Worm (Caenorhabditis elegans) whole organism, late embryonic: Measurements from ENCODE around the gene dct-12.

Experiments used
- C38D4.7 ChIP-seq: fragments of 200-800 bp; sonication (Bioruptor generic); optimal IDR thresholded peaks from 2 replicates; lab custom pipeline; 2018; ENCODE audit warnings: mild to moderate bottlenecking, missing genetic modification characterization, moderate library complexity, missing compliant biosample characterization
- F13H6.1 ChIP-seq: sonication (generic microtip); optimal IDR thresholded peaks from 2 replicates; lab custom pipeline; 2016; ENCODE audit warnings: missing genetic modification characterization, missing compliant biosample characterization
- K02D7.2 ChIP-seq: sonication (generic microtip); optimal IDR thresholded peaks from 2 replicates; lab custom pipeline; 2017; ENCODE audit warnings: mild to moderate bottlenecking, missing genetic modification characterization, missing compliant biosample characterization
- K09A11.1 ChIP-seq: sonication (generic microtip); optimal IDR thresholded peaks from 2 replicates; lab custom pipeline; 2017; ENCODE audit warnings: antibody characterized with exemption, mild to moderate bottlenecking, missing genetic modification characterization, missing compliant biosample characterization; ENCODE audit not compliant: insufficient read depth
- T23F11.4 ChIP-seq: fragments of 200-800 bp; sonication (Bioruptor generic); optimal IDR thresholded peaks from 2 replicates; lab custom pipeline; 2018; ENCODE audit warnings: mild to moderate bottlenecking, missing genetic modification characterization, missing compliant biosample characterization
- Y22D7AL.16 ChIP-seq: sonication (generic microtip); optimal IDR thresholded peaks from 2 replicates; lab custom pipeline; 2016; ENCODE audit warnings: missing genetic modification characterization, missing compliant biosample characterization
- ahr-1 ChIP-seq: sonication (generic microtip); optimal IDR thresholded peaks from 2 replicates; lab custom pipeline; 2016; ENCODE audit warnings: missing genetic modification characterization, missing compliant biosample characterization
- ama-1 ChIP-seq: fragments of 150-350 bp; optimal IDR thresholded peaks from 2 replicates; lab custom pipeline; 2014
- ceh-14 ChIP-seq: sonication (generic microtip); optimal IDR thresholded peaks from 2 replicates; lab custom pipeline; 2016; ENCODE audit warnings: missing genotype, missing genetic modification characterization, missing compliant biosample characterization
- ceh-24 ChIP-seq: sonication (generic microtip); optimal IDR thresholded peaks from 2 replicates; lab custom pipeline; 2016; ENCODE audit warnings: mild to moderate bottlenecking, missing genetic modification characterization, missing compliant biosample characterization
- ceh-30 ChIP-seq: fragments of 150-350 bp; optimal IDR thresholded peaks from 2 replicates; lab custom pipeline; 2014; ENCODE audit warnings: missing biosample characterization, missing genetic modification characterization
- ceh-31 ChIP-seq: sonication (generic microtip); optimal IDR thresholded peaks from 2 replicates; lab custom pipeline; 2016; ENCODE audit warnings: missing genetic modification characterization, missing compliant biosample characterization
- ceh-34 ChIP-seq: sonication (generic microtip); optimal IDR thresholded peaks from 2 replicates; lab custom pipeline; 2016; ENCODE audit warnings: mild to moderate bottlenecking, missing genetic modification characterization, missing compliant biosample characterization
- ceh-48 ChIP-seq: sonication (generic microtip); optimal IDR thresholded peaks from 2 replicates; lab custom pipeline; 2016; ENCODE audit warnings: missing genetic modification characterization, inconsistent platforms, missing compliant biosample characterization
- ceh-6 ChIP-seq: fragments of 200-800 bp; sonication (Bioruptor generic); optimal IDR thresholded peaks from 2 replicates; lab custom pipeline; 2018; ENCODE audit warnings: mild to moderate bottlenecking, missing genetic modification characterization, missing compliant biosample characterization
- dmd-4 ChIP-seq: sonication (generic microtip); optimal IDR thresholded peaks from 2 replicates; lab custom pipeline; 2016; ENCODE audit warnings: borderline replicate concordance, missing genetic modification characterization, missing compliant biosample characterization
- dve-1 ChIP-seq: sonication (generic microtip); optimal IDR thresholded peaks from 2 replicates; lab custom pipeline; 2017; ENCODE audit warnings: antibody characterized with exemption, mild to moderate bottlenecking, missing genetic modification characterization, missing compliant biosample characterization
- elt-4 ChIP-seq: sonication (generic microtip); optimal IDR thresholded peaks from 2 replicates; lab custom pipeline; 2016; ENCODE audit warnings: missing genetic modification characterization, missing compliant biosample characterization
- eyg-1 ChIP-seq: sonication (generic microtip); optimal IDR thresholded peaks from 2 replicates; lab custom pipeline; 2016; ENCODE audit warnings: missing genotype, missing genetic modification characterization, missing compliant biosample characterization
- fkh-6 ChIP-seq: sonication (generic microtip); optimal IDR thresholded peaks from 2 replicates; lab custom pipeline; 2016; ENCODE audit warnings: missing genetic modification characterization, missing compliant biosample characterization
- gmeb-2 ChIP-seq: sonication (generic microtip); optimal IDR thresholded peaks from 2 replicates; lab custom pipeline; 2016; ENCODE audit warnings: missing genetic modification characterization, inconsistent platforms, missing compliant biosample characterization
- hlh-30 ChIP-seq: sonication (generic microtip); optimal IDR thresholded peaks from 2 replicates; lab custom pipeline; 2017; ENCODE audit warnings: antibody characterized with exemption, missing genetic modification characterization, missing compliant biosample characterization; ENCODE audit not compliant: insufficient read depth
- hlh-6 ChIP-seq: sonication (generic microtip); optimal IDR thresholded peaks from 2 replicates; lab custom pipeline; 2016; ENCODE audit warnings: missing genotype, missing genetic modification characterization, missing compliant biosample characterization
- madf-2 ChIP-seq: sonication (generic microtip); optimal IDR thresholded peaks from 2 replicates; lab custom pipeline; 2017; ENCODE audit warnings: missing genetic modification characterization, missing compliant biosample characterization
- nfya-1 ChIP-seq: sonication (generic microtip); optimal IDR thresholded peaks from 2 replicates; lab custom pipeline; 2017; ENCODE audit warnings: missing genetic modification characterization, mild to moderate bottlenecking, missing compliant biosample characterization, antibody characterized with exemption, moderate library complexity
- npax-4 ChIP-seq: sonication (generic microtip); optimal IDR thresholded peaks from 2 replicates; lab custom pipeline; 2016; ENCODE audit warnings: missing genetic modification characterization, missing compliant biosample characterization
- odd-2 ChIP-seq: sonication (generic microtip); optimal IDR thresholded peaks from 2 replicates; lab custom pipeline; 2017; ENCODE audit warnings: antibody characterized with exemption, mild to moderate bottlenecking, missing genetic modification characterization, missing compliant biosample characterization
- pat-9 ChIP-seq: fragments of 200-800 bp; sonication (Bioruptor generic); optimal IDR thresholded peaks from 2 replicates; lab custom pipeline; 2018; ENCODE audit warnings: mild to moderate bottlenecking, missing genetic modification characterization, moderate library complexity, missing compliant biosample characterization
- pax-1 ChIP-seq: fragments of 150-350 bp; optimal IDR thresholded peaks from 2 replicates; lab custom pipeline; 2014; ENCODE audit warnings: missing biosample characterization, missing genetic modification characterization
- pha-2 ChIP-seq: sonication (generic microtip); optimal IDR thresholded peaks from 2 replicates; lab custom pipeline; 2017; ENCODE audit warnings: mild to moderate bottlenecking, missing genetic modification characterization, missing compliant biosample characterization
- pros-1 ChIP-seq: fragments of 150-350 bp; optimal IDR thresholded peaks from 2 replicates; lab custom pipeline; 2014; ENCODE audit warnings: missing biosample characterization, missing genetic modification reagents, missing genetic modification characterization
- ref-2 ChIP-seq: sonication (generic microtip); optimal IDR thresholded peaks from 2 replicates; lab custom pipeline; 2016; ENCODE audit warnings: missing genetic modification characterization, missing compliant biosample characterization
- rnt-1 ChIP-seq: sonication (generic microtip); optimal IDR thresholded peaks from 2 replicates; lab custom pipeline; 2016; ENCODE audit warnings: missing genetic modification characterization, missing compliant biosample characterization
- sdc-2 ChIP-seq: sonication (generic microtip); optimal IDR thresholded peaks from 2 replicates; lab custom pipeline; 2016; ENCODE audit warnings: missing genotype, missing genetic modification characterization, missing compliant biosample characterization
- syd-9 ChIP-seq: sonication (generic microtip); optimal IDR thresholded peaks from 2 replicates; lab custom pipeline; 2016; ENCODE audit warnings: mild to moderate bottlenecking, missing genetic modification characterization, moderate library complexity, missing compliant biosample characterization
- tbx-7 ChIP-seq: sonication (generic microtip); optimal IDR thresholded peaks from 2 replicates; lab custom pipeline; 2016; ENCODE audit warnings: missing genotype, missing genetic modification characterization, missing compliant biosample characterization
- ttx-3 ChIP-seq: sonication (generic microtip); optimal IDR thresholded peaks from 2 replicates; lab custom pipeline; 2016; ENCODE audit warnings: missing genetic modification reagents, missing genetic modification characterization, missing compliant biosample characterization
- unc-3 ChIP-seq, 2 experiments: fragments of 200-800 bp in 1 of 2; sonication (Bioruptor generic) in 1 of 2; sonication (generic microtip) in 1 of 2; conservative IDR thresholded peaks in 1 of 2; optimal IDR thresholded peaks in 1 of 2; 2 replicates each; pipeline versions ENCODE4 v1.3.6 to Lab custom; 2016 to 2022; ENCODE audit warnings: missing compliant biosample characterization in 2 of 2, missing genetic modification characterization in 2 of 2, missing genetic modification reagents in 1 of 2
- unc-42 ChIP-seq: sonication (generic microtip); optimal IDR thresholded peaks from 2 replicates; lab custom pipeline; 2016; ENCODE audit warnings: missing genotype, missing genetic modification characterization, missing compliant biosample characterization
- unc-86 ChIP-seq: sonication (generic microtip); optimal IDR thresholded peaks from 2 replicates; lab custom pipeline; 2016; ENCODE audit warnings: missing genetic modification characterization, missing compliant biosample characterization

The dct-12 gene

DNA sequence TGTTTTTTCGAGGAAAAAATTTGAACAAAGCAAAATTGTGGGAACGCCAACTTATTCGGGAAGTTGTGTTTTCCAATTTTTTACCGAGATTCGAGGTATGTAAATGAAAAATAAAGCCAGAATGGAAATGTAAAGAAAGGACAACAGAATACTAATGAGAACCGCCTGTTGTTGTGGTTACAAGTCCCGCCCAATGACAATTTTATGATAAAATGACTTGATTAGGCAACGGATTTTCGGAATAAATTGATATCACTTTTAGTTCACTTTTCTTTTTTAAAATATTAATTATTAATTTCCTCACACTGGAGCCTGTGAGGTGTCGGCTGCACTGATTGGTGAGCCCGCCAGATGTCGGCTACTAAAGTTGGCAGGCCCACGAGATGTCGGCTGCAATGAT is at the start of gene dct-12:
dct-12 (minus strand) TSS at position 101 of the 400 bp plus-strand sequence.
- TF ChIP-seq madf-2 (tag; lab: Kevin White, UChicago) (no peak), ceh-48 (tag; lab: Kevin White, UChicago) (no peak), ama-1 (lab: Kevin White, UChicago) (no peak), ceh-24 (no peak), elt-4 (tag; lab: Kevin White, UChicago) (no peak), K02D7.2 (tag; lab: Kevin White, UChicago) (no peak), dve-1 (no peak), ceh-31 (no peak), Y22D7AL.16 (tag; lab: Kevin White, UChicago) (no peak), sdc-2 (tag; lab: Kevin White, UChicago) (no peak)

- TF ChIP-seq odd-2 (tag; lab: Kevin White, UChicago) (no peak), unc-3 (GFP tag; conservative IDR thresholded peaks at IDR 0.05; lab: Robert Waterston, UW) (no peak), unc-3 (tag; optimal IDR thresholded peaks at IDR 0.05; lab: Kevin White, UChicago) (no peak), ref-2 (tag; lab: Kevin White, UChicago) (no peak), K09A11.1 (tag; lab: Kevin White, UChicago) (no peak), ceh-30 (tag; lab: Kevin White, UChicago) (no peak), rnt-1 (no peak), pat-9 (no peak), dve-1 (no peak), pax-1 (tag; lab: Kevin White, UChicago) (no peak), K02D7.2 (tag; lab: Kevin White, UChicago) (no peak), ttx-3 (no peak), ceh-34 (tag; lab: Kevin White, UChicago) (no peak)
Measured at ce11 chrII:12481645-12482044, 49.4 kb upstream of the dct-12 start.

DNA sequence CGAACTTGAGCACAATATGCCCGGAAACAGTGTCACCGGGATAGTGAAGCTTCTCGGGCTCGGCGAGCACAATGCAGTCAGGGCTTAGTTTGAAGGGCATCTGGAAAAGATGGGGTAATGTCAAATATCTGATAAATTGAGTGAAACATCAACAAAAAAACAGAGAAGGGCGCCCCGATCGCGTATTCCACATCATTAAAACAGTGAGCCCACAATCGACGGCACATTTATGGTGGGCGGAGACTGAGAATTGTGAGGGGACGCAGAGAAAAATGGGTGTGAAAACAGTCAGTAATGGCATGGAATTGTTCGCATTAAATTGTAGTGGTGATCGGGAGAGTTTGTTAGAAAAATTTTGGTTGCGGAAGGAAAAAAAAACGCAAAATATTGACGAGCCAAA is 48.6 kb upstream of the dct-12 start, which contains the start of gene arrd-9:
arrd-9 (minus strand) TSS at position 101 of the 400 bp plus-strand sequence.
- TF ChIP-seq unc-86 (tag; lab: Kevin White, UChicago) (no peak), eyg-1 (no peak), F13H6.1 (tag; lab: Kevin White, UChicago) (no peak), npax-4 (tag; lab: Kevin White, UChicago) (no peak), dmd-4 (tag; lab: Kevin White, UChicago) (no peak), ref-2 (tag; lab: Kevin White, UChicago) (no peak), elt-4 (tag; lab: Kevin White, UChicago) (no peak), syd-9 (tag; lab: Kevin White, UChicago) (no peak), pha-2 (tag; lab: Kevin White, UChicago) (no peak), T23F11.4 (no peak), hlh-6 (no peak), ceh-14 (tag; lab: Kevin White, UChicago) (no peak), pat-9 (no peak), tbx-7 (no peak), ceh-6 (no peak)

DNA sequence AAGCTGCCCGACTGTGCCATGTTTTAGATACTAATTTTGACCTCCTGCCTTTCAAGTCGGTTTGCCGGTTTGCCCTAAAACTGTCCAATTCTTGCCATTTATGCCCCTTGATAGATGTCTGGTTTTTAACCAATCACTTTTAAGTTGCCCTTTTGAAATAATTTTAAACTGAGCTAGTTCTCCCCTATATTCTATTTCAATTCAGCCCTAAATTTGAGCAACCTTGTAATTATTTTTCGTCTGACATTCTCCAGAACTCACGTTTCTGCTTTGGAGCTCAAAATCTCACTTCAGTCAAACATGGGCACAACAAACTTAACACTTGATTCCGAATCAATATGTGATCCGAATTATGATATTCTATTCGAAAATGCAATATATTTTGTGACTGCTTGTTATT is 41.1 kb upstream of the dct-12 start, which contains the start of gene srg-17:
srg-17 (plus strand) TSS at position 301 of the 400 bp plus-strand sequence.
- TF ChIP-seq unc-42 (no peak), ahr-1 (tag; lab: Kevin White, UChicago) (no peak), pat-9 (no peak), pax-1 (tag; lab: Kevin White, UChicago) (no peak), odd-2 (tag; lab: Kevin White, UChicago) (no peak), nfya-1 (tag; lab: Kevin White, UChicago) (no peak), ceh-6 (no peak), pros-1 (tag; lab: Kevin White, UChicago) (no peak), gmeb-2 (tag; lab: Kevin White, UChicago) (no peak), npax-4 (tag; lab: Kevin White, UChicago) (no peak), F13H6.1 (tag; lab: Kevin White, UChicago) (no peak), hlh-30 (tag; lab: Kevin White, UChicago) (no peak), fkh-6 (tag; lab: Kevin White, UChicago) (no peak), ttx-3 (no peak), C38D4.7 (GFP tag; lab: Kevin White, UChicago) (no peak)
